Fruit fly (Drosophila melanogaster): Measurements from ENCODE around the gene Sgt.

The Sgt gene

dm6 chr2L:17497108-17497507, 25.7 kb downstream of the Sgt start, which contains the start of gene qua (continued):
- TF ChIP-seq D (optimal IDR thresholded peaks at IDR 0.05), result no peak
- no peak for TF ChIP-seq D (GFP tag; optimal IDR thresholded peaks at IDR 0.05)
- no peak for TF ChIP-seq prd (optimal IDR thresholded peaks at IDR 0.05)
- TF ChIP-seq prd (GFP tag; IDR thresholded peaks at IDR 0.05), result peak; percentile 4; the same call in 1 of the 3 replicates
- peak; percentile 5 for TF ChIP-seq CG1603 (tag; optimal IDR thresholded peaks at IDR 0.05)
- peak; percentile 43 for TF ChIP-seq cg (GFP tag; optimal IDR thresholded peaks at IDR 0.05)
- no peak for TF ChIP-seq jumu (GFP tag; optimal IDR thresholded peaks at IDR 0.05)
- no peak for TF ChIP-seq Doc2 (GFP tag; IDR thresholded peaks at IDR 0.05)
- TF ChIP-seq sug (tag; optimal IDR thresholded peaks at IDR 0.05), result no peak
- TF ChIP-seq chinmo (GFP tag; IDR thresholded peaks at IDR 0.05; ENCODE audit: partially characterized antibody), result no peak
- no peak for TF ChIP-seq pho (GFP tag; optimal IDR thresholded peaks at IDR 0.05)
- no peak for TF ChIP-seq vnd (GFP tag; IDR thresholded peaks at IDR 0.05; ENCODE audit: partially characterized antibody)
- no peak for TF ChIP-seq slou (GFP tag; optimal IDR thresholded peaks at IDR 0.05)
- TF ChIP-seq CG17829 (tag; optimal IDR thresholded peaks at IDR 0.05), result no peak
- no peak for TF ChIP-seq Abd-B (GFP tag; optimal IDR thresholded peaks at IDR 0.05)
- TF ChIP-seq bbx (GFP tag; IDR thresholded peaks at IDR 0.05; ENCODE audit: partially characterized antibody), result no peak
- TF ChIP-seq tgo (GFP tag; IDR thresholded peaks at IDR 0.05), result no peak
- no peak for TF ChIP-seq CG2199 (GFP tag; IDR thresholded peaks at IDR 0.05)
- TF ChIP-seq CG33557 (GFP tag; optimal IDR thresholded peaks at IDR 0.05), result no peak
- no peak for TF ChIP-seq CG10274 (GFP tag; optimal IDR thresholded peaks at IDR 0.05)
- TF ChIP-seq Hr78 (GFP tag; optimal IDR thresholded peaks at IDR 0.05), result peak in 1 of 2 experiments; percentile 74
- TF ChIP-seq pum (GFP tag; optimal IDR thresholded peaks at IDR 0.05), result no peak
- no peak for TF ChIP-seq Gsc (GFP tag; IDR thresholded peaks at IDR 0.05)
- TF ChIP-seq Med (GFP tag), result peak; percentile 16
- TF ChIP-seq CG31224 (GFP tag; IDR thresholded peaks at IDR 0.05), result no peak
- TF ChIP-seq CG12299 (tag; optimal IDR thresholded peaks at IDR 0.05), result no peak
- TF ChIP-seq ttk (GFP tag; IDR thresholded peaks at IDR 0.05), result no peak
- TF ChIP-seq Camta (GFP tag; optimal IDR thresholded peaks at IDR 0.05), result no peak
- TF ChIP-seq Awh (GFP tag; IDR thresholded peaks at IDR 0.05), result no peak
- no peak for TF ChIP-seq tio (GFP tag; optimal IDR thresholded peaks at IDR 0.05)
- no peak for TF ChIP-seq Max (GFP tag; optimal IDR thresholded peaks at IDR 0.05)
- TF ChIP-seq Usf (GFP tag; optimal IDR thresholded peaks at IDR 0.05), result no peak
- no peak for TF ChIP-seq tup (GFP tag; optimal IDR thresholded peaks at IDR 0.05)
- no peak for TF ChIP-seq CG9932 (GFP tag; IDR thresholded peaks at IDR 0.05)
- TF ChIP-seq exex (tag; optimal IDR thresholded peaks at IDR 0.05), result no peak
- TF ChIP-seq dmrt11E (tag; optimal IDR thresholded peaks at IDR 0.05), result no peak
- no peak for TF ChIP-seq phol (tag; optimal IDR thresholded peaks at IDR 0.05)
- no peak for TF ChIP-seq CG34224 (GFP tag; IDR thresholded peaks at IDR 0.05; ENCODE audit: partially characterized antibody)
- no peak for TF ChIP-seq CG9797 (GFP tag; optimal IDR thresholded peaks at IDR 0.05)
- peak; percentile 33 for TF ChIP-seq D19B (GFP tag; optimal IDR thresholded peaks at IDR 0.05)
- peak; percentile 31 for TF ChIP-seq CG10431 (GFP tag; optimal IDR thresholded peaks at IDR 0.05)
- no peak for TF ChIP-seq H15 (GFP tag; IDR thresholded peaks at IDR 0.05)
- TF ChIP-seq yki (optimal IDR thresholded peaks at IDR 0.05), result no peak
- TF ChIP-seq Nf-YC (tag; optimal IDR thresholded peaks at IDR 0.05), result no peak
- no peak for TF ChIP-seq CG18764 (GFP tag; optimal IDR thresholded peaks at IDR 0.05)
- 0 out of 3 replicates have a peak, but pooled peaks have one; percentile 20 for TF ChIP-seq row (GFP tag; IDR thresholded peaks at IDR 0.05)
- no peak for TF ChIP-seq CG32772 (GFP tag; IDR thresholded peaks at IDR 0.05)
- no peak for TF ChIP-seq CG3281 (GFP tag; optimal IDR thresholded peaks at IDR 0.05)
- no peak for TF ChIP-seq CG6765 (GFP tag; optimal IDR thresholded peaks at IDR 0.05)
- TF ChIP-seq CG12236 (GFP tag; optimal IDR thresholded peaks at IDR 0.05), result no peak
- TF ChIP-seq CG18262 (tag; optimal IDR thresholded peaks at IDR 0.05), result peak; percentile 30
- no peak for TF ChIP-seq Ptx1 (GFP tag; IDR thresholded peaks at IDR 0.05)
